Fruit fly (Drosophila melanogaster) whole organism: Measurements from ENCODE around the gene CG12661.

Source experiments
- Dll ChIP-seq: fragments of >200 bp; optimal IDR thresholded peaks from 2 replicates; lab custom pipeline; 2017
- EcR ChIP-seq, 2 experiments: fragments of >200 bp; optimal IDR thresholded peaks; 2 replicates each; lab custom pipeline; 2017; ENCODE audit warnings: missing biosample characterization in 2 of 2, missing genetic modification characterization in 2 of 2, missing genetic modification reagents in 2 of 2
- pan ChIP-seq: fragments of >200 bp; optimal IDR thresholded peaks from 2 replicates; lab custom pipeline; 2017
- psq ChIP-seq: fragments of >200 bp; optimal IDR thresholded peaks from 2 replicates; lab custom pipeline; 2017
- usp ChIP-seq: fragments of >200 bp; optimal IDR thresholded peaks from 2 replicates; lab custom pipeline; 2017; ENCODE audit warnings: missing biosample characterization, missing genetic modification characterization, mixed read lengths

DNA sequence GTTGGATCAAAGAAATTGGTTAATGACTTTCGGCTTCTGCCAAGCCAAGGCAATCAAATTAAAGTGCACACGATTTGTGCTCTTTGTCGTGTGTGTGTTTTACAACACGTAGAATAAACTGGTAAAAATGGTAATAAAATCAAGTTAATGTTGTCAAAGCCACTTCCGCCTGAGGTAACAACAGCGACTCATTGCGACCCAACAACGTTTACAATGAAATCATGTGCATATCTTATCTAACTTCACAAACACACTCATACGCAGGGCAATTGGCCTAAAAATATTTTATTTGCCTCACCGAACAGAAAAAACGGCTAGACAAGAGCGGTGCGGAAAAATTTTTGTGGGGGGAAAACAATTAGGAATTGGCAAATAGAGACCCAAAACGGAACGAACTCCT lies 38.3 kb downstream of the CG12661 start:
- TF ChIP-seq psq (no peak), Dll (lab: Kevin White, UChicago) (no peak), pan (lab: Kevin White, UChicago) (no peak), EcR (GFP tag; optimal IDR thresholded peaks at IDR 0.05; lab: Kevin White, UChicago) (no peak), usp (no peak)
